Worm (Caenorhabditis elegans) whole organism, late embryonic: ENCODE measurements around the gene glrx-3.
A peak's percentile ranks its signal among the peaks of the same experiment; 100 is the strongest.

Experiments
- C08G9.2 ChIP-seq: sonication (generic microtip); optimal IDR thresholded peaks from 2 replicates; lab custom pipeline; 2016; ENCODE audit warnings: mild to moderate bottlenecking, missing genetic modification characterization, moderate library complexity, missing compliant biosample characterization
- C38D4.7 ChIP-seq: fragments of 200-800 bp; sonication (Bioruptor generic); optimal IDR thresholded peaks from 2 replicates; lab custom pipeline; 2018; ENCODE audit warnings: mild to moderate bottlenecking, missing genetic modification characterization, moderate library complexity, missing compliant biosample characterization
- F13H6.1 ChIP-seq: sonication (generic microtip); optimal IDR thresholded peaks from 2 replicates; lab custom pipeline; 2016; ENCODE audit warnings: missing genetic modification characterization, missing compliant biosample characterization
- ahr-1 ChIP-seq: sonication (generic microtip); optimal IDR thresholded peaks from 2 replicates; lab custom pipeline; 2016; ENCODE audit warnings: missing genetic modification characterization, missing compliant biosample characterization
- ama-1 ChIP-seq: fragments of 150-350 bp; optimal IDR thresholded peaks from 2 replicates; lab custom pipeline; 2014
- ceh-14 ChIP-seq: sonication (generic microtip); optimal IDR thresholded peaks from 2 replicates; lab custom pipeline; 2016; ENCODE audit warnings: missing genotype, missing genetic modification characterization, missing compliant biosample characterization
- ceh-18 ChIP-seq: sonication (generic microtip); optimal IDR thresholded peaks from 2 replicates; lab custom pipeline; 2016; ENCODE audit warnings: missing genetic modification characterization, missing compliant biosample characterization
- ceh-2 ChIP-seq: sonication (generic microtip); optimal IDR thresholded peaks from 2 replicates; lab custom pipeline; 2016; ENCODE audit warnings: missing genotype, missing genetic modification characterization, missing compliant biosample characterization
- ceh-24 ChIP-seq: sonication (generic microtip); optimal IDR thresholded peaks from 2 replicates; lab custom pipeline; 2016; ENCODE audit warnings: mild to moderate bottlenecking, missing genetic modification characterization, missing compliant biosample characterization
- ceh-30 ChIP-seq: fragments of 150-350 bp; optimal IDR thresholded peaks from 2 replicates; lab custom pipeline; 2014; ENCODE audit warnings: missing biosample characterization, missing genetic modification characterization
- ceh-31 ChIP-seq: sonication (generic microtip); optimal IDR thresholded peaks from 2 replicates; lab custom pipeline; 2016; ENCODE audit warnings: missing genetic modification characterization, missing compliant biosample characterization
- ceh-6 ChIP-seq: fragments of 200-800 bp; sonication (Bioruptor generic); optimal IDR thresholded peaks from 2 replicates; lab custom pipeline; 2018; ENCODE audit warnings: mild to moderate bottlenecking, missing genetic modification characterization, missing compliant biosample characterization
- dmd-4 ChIP-seq: sonication (generic microtip); optimal IDR thresholded peaks from 2 replicates; lab custom pipeline; 2016; ENCODE audit warnings: borderline replicate concordance, missing genetic modification characterization, missing compliant biosample characterization
- ets-4 ChIP-seq: sonication (generic microtip); optimal IDR thresholded peaks from 2 replicates; lab custom pipeline; 2016; ENCODE audit warnings: missing genetic modification characterization, missing compliant biosample characterization
- eyg-1 ChIP-seq: sonication (generic microtip); optimal IDR thresholded peaks from 2 replicates; lab custom pipeline; 2016; ENCODE audit warnings: missing genotype, missing genetic modification characterization, missing compliant biosample characterization
- fkh-6 ChIP-seq: sonication (generic microtip); optimal IDR thresholded peaks from 2 replicates; lab custom pipeline; 2016; ENCODE audit warnings: missing genetic modification characterization, missing compliant biosample characterization
- hlh-15 ChIP-seq: sonication (generic microtip); optimal IDR thresholded peaks from 2 replicates; lab custom pipeline; 2016; ENCODE audit warnings: missing genetic modification characterization, missing compliant biosample characterization
- hlh-6 ChIP-seq: sonication (generic microtip); optimal IDR thresholded peaks from 2 replicates; lab custom pipeline; 2016; ENCODE audit warnings: missing genotype, missing genetic modification characterization, missing compliant biosample characterization
- lim-6 ChIP-seq: sonication (generic microtip); optimal IDR thresholded peaks from 2 replicates; lab custom pipeline; 2016; ENCODE audit warnings: missing genetic modification characterization, missing compliant biosample characterization
- lin-11 ChIP-seq: fragments of 200-800 bp; sonication (Bioruptor generic); optimal IDR thresholded peaks from 2 replicates; lab custom pipeline; 2018; ENCODE audit warnings: mild to moderate bottlenecking, missing genetic modification characterization, missing compliant biosample characterization
- madf-2 ChIP-seq: sonication (generic microtip); optimal IDR thresholded peaks from 2 replicates; lab custom pipeline; 2017; ENCODE audit warnings: missing genetic modification characterization, missing compliant biosample characterization
- mec-3 ChIP-seq: sonication (generic microtip); optimal IDR thresholded peaks from 2 replicates; lab custom pipeline; 2016; ENCODE audit warnings: borderline replicate concordance, missing genetic modification characterization, missing compliant biosample characterization
- nfya-1 ChIP-seq: sonication (generic microtip); optimal IDR thresholded peaks from 2 replicates; lab custom pipeline; 2017; ENCODE audit warnings: missing genetic modification characterization, mild to moderate bottlenecking, missing compliant biosample characterization, antibody characterized with exemption, moderate library complexity
- pag-3 ChIP-seq: sonication (generic microtip); optimal IDR thresholded peaks from 2 replicates; lab custom pipeline; 2016; ENCODE audit warnings: missing compliant biosample characterization, missing genetic modification characterization, borderline replicate concordance
- pat-9 ChIP-seq: fragments of 200-800 bp; sonication (Bioruptor generic); optimal IDR thresholded peaks from 2 replicates; lab custom pipeline; 2018; ENCODE audit warnings: mild to moderate bottlenecking, missing genetic modification characterization, moderate library complexity, missing compliant biosample characterization
- pax-1 ChIP-seq: fragments of 150-350 bp; optimal IDR thresholded peaks from 2 replicates; lab custom pipeline; 2014; ENCODE audit warnings: missing biosample characterization, missing genetic modification characterization
- pqm-1 ChIP-seq: sonication (generic microtip); optimal IDR thresholded peaks from 2 replicates; lab custom pipeline; 2016; ENCODE audit warnings: missing genetic modification characterization, missing compliant biosample characterization
- pros-1 ChIP-seq: fragments of 150-350 bp; optimal IDR thresholded peaks from 2 replicates; lab custom pipeline; 2014; ENCODE audit warnings: missing biosample characterization, missing genetic modification reagents, missing genetic modification characterization
- rnt-1 ChIP-seq: sonication (generic microtip); optimal IDR thresholded peaks from 2 replicates; lab custom pipeline; 2016; ENCODE audit warnings: missing genetic modification characterization, missing compliant biosample characterization
- syd-9 ChIP-seq: sonication (generic microtip); optimal IDR thresholded peaks from 2 replicates; lab custom pipeline; 2016; ENCODE audit warnings: mild to moderate bottlenecking, missing genetic modification characterization, moderate library complexity, missing compliant biosample characterization
- ttx-3 ChIP-seq: sonication (generic microtip); optimal IDR thresholded peaks from 2 replicates; lab custom pipeline; 2016; ENCODE audit warnings: missing genetic modification reagents, missing genetic modification characterization, missing compliant biosample characterization
- unc-3 ChIP-seq, 2 experiments: fragments of 200-800 bp in 1 of 2; sonication (Bioruptor generic) in 1 of 2; sonication (generic microtip) in 1 of 2; conservative IDR thresholded peaks in 1 of 2; optimal IDR thresholded peaks in 1 of 2; 2 replicates each; pipeline versions ENCODE4 v1.3.6 to Lab custom; 2016 to 2022; ENCODE audit warnings: missing compliant biosample characterization in 2 of 2, missing genetic modification characterization in 2 of 2, missing genetic modification reagents in 1 of 2
- unc-55 ChIP-seq: sonication (generic microtip); optimal IDR thresholded peaks from 2 replicates; lab custom pipeline; 2017; ENCODE audit warnings: missing biosample characterization, missing genetic modification reagents, missing genetic modification characterization
- unc-86 ChIP-seq: sonication (generic microtip); optimal IDR thresholded peaks from 2 replicates; lab custom pipeline; 2016; ENCODE audit warnings: missing genetic modification characterization, missing compliant biosample characterization

glrx-3 gene

DNA sequence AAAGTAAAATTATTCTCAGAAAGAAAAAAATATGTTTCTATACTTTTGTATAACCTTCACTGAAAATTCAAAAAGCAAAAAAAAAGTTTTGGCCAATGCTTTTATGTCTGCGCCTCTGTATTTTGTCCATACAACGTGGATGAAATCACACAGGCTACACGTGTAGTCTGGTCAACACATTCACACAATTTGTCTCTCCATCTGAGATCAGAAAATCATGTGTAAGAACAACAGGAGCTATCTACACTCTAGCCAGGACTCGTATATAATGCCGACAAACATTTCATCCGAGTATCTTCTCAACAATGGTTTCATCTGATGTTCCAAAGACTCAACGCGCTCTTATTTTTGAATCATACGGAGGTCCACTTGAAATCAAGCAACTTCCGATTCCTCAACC lies 14.3 kb downstream of the glrx-3 start, which contains the start of gene D2063.1:
Gene D2063.1 (plus strand): TSS at position 281 of the 400 bp plus-strand sequence.
- no peak for TF ChIP-seq ceh-31 (tag; lab: Kevin White, UChicago)
- TF ChIP-seq unc-55 (GFP tag; lab: Kevin White, UChicago), result peak; percentile 49
- TF ChIP-seq ceh-30 (tag; lab: Kevin White, UChicago), result no peak
- no peak for TF ChIP-seq ceh-14
- no peak for TF ChIP-seq ceh-6
- no peak for TF ChIP-seq C38D4.7
- TF ChIP-seq, all 69 proteins: peak for 1

DNA sequence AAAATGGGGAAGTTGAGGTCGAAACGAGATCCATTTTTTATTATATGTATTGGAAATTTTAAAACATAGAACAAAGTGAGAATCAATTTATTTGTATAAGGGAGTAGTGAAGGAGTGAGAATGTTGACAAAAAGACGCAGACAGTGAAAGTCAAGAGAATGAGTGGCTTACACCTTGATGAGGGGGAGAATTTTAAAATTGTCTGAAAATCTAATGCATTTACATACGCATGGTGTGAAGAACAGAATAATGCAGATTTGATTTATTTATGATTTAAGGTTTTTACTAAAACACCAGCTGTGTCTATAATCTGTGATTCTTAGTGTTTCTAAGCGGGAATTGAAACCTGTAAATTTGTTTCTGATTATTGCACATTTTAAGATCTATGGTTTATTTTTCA lies 15.7 kb downstream of the glrx-3 start, which contains the start of gene nhr-125:
Gene nhr-125 (minus strand): TSS at position 101 of the 400 bp plus-strand sequence.
- TF ChIP-seq ceh-18 (tag; lab: Kevin White, UChicago) (no peak), ahr-1 (tag; lab: Kevin White, UChicago) (no peak), ceh-24 (tag; lab: Kevin White, UChicago) (no peak), fkh-6 (tag; lab: Kevin White, UChicago) (no peak), mec-3 (tag; lab: Kevin White, UChicago) (no peak), ceh-14 (no peak), F13H6.1 (no peak), hlh-15 (tag; lab: Kevin White, UChicago) (no peak), pax-1 (tag; lab: Kevin White, UChicago) (no peak), dmd-4 (tag; lab: Kevin White, UChicago) (no peak), unc-3 (GFP tag; conservative IDR thresholded peaks at IDR 0.05; lab: Robert Waterston, UW) (no peak), unc-3 (tag; optimal IDR thresholded peaks at IDR 0.05; lab: Kevin White, UChicago) (no peak), ets-4 (tag; lab: Kevin White, UChicago) (no peak), nfya-1 (tag; lab: Kevin White, UChicago) (no peak), ttx-3 (no peak), ceh-31 (tag; lab: Kevin White, UChicago) (no peak), syd-9 (tag; lab: Kevin White, UChicago) (no peak), madf-2 (tag; lab: Kevin White, UChicago) (no peak), hlh-6 (tag; lab: Kevin White, UChicago) (no peak), C38D4.7 (no peak)

- TF ChIP-seq ama-1 (lab: Kevin White, UChicago), result no peak
- TF ChIP-seq ahr-1 (tag; lab: Kevin White, UChicago), result no peak
- TF ChIP-seq pros-1, result no peak
- TF ChIP-seq, all 69 proteins: peak for 0
These were observed 18.4 kb downstream of the glrx-3 start, which contains the start of gene R02D1.2 for ce11 chrV:4322706-4323105. Gene R02D1.2 (minus strand): TSS chrV:4322806.

DNA sequence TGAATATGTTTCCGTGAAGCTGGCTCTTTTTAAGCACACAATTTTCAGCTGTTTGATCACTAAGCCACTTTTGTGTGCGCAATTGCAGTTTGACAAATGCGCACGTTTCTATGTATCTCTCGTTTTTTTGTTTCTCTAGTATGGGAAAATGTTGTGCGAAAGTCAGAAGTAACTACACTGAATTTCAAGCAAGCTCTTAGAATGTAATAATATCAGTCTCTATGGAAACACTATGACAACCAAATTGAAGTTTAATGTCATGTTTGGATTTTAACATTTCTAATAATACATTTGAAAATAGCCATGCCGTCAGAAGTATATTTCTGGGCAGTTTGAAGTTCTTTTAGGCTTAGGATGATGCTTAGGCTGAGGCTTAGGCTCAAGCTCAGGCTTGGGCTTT lies 21.2 kb downstream of the glrx-3 start, which contains the start of gene ZC132.9:
Gene ZC132.9 (minus strand): TSS at position 101 of the 400 bp plus-strand sequence.
- TF ChIP-seq lim-6, result no peak
- TF ChIP-seq hlh-15 (tag; lab: Kevin White, UChicago), result no peak
- no peak for TF ChIP-seq ceh-2 (tag; lab: Kevin White, UChicago)
- TF ChIP-seq lin-11 (tag; lab: Kevin White, UChicago), result no peak
- no peak for TF ChIP-seq rnt-1 (tag; lab: Kevin White, UChicago)
- TF ChIP-seq pag-3 (tag; lab: Kevin White, UChicago), result no peak
- TF ChIP-seq unc-86 (tag; lab: Kevin White, UChicago), result no peak
- no peak for TF ChIP-seq unc-3 (GFP tag; conservative IDR thresholded peaks at IDR 0.05; lab: Robert Waterston, UW)
- no peak for TF ChIP-seq unc-3 (tag; optimal IDR thresholded peaks at IDR 0.05; lab: Kevin White, UChicago)
- TF ChIP-seq ceh-6, result no peak
- TF ChIP-seq eyg-1 (tag; lab: Kevin White, UChicago), result no peak
- TF ChIP-seq fkh-6 (tag; lab: Kevin White, UChicago), result no peak
- no peak for TF ChIP-seq nfya-1 (tag; lab: Kevin White, UChicago)
- no peak for TF ChIP-seq pqm-1
- no peak for TF ChIP-seq C08G9.2
- TF ChIP-seq pat-9 (tag; lab: Kevin White, UChicago), result no peak
- no peak for TF ChIP-seq unc-55 (GFP tag; lab: Kevin White, UChicago)
